Worm (Caenorhabditis elegans) whole organism, L3 larva: Measurements from ENCODE around the gene emc-2.

Source experiments
- R02D3.7 ChIP-seq: fragments of 150-350 bp; optimal IDR thresholded peaks from 2 replicates; lab custom pipeline; 2014; ENCODE audit warnings: missing biosample characterization, missing genetic modification characterization
- ZK546.5 ChIP-seq: sonication (generic microtip); optimal IDR thresholded peaks from 2 replicates; lab custom pipeline; 2017; ENCODE audit warnings: missing biosample characterization, missing genetic modification characterization
- aly-2 ChIP-seq: fragments of 150-350 bp; optimal IDR thresholded peaks from 2 replicates; lab custom pipeline; 2014; ENCODE audit warnings: missing biosample characterization, missing genetic modification characterization
- ama-1 ChIP-seq: fragments of 150-350 bp; optimal IDR thresholded peaks from 2 replicates; lab custom pipeline; 2018
- ceh-16 ChIP-seq: sonication (generic microtip); optimal IDR thresholded peaks from 2 replicates; lab custom pipeline; 2017; ENCODE audit warnings: missing biosample characterization, missing genetic modification characterization
- ceh-28 ChIP-seq: fragments of 150-350 bp; optimal IDR thresholded peaks from 2 replicates; lab custom pipeline; 2014; ENCODE audit warnings: missing biosample characterization, missing genetic modification reagents, missing genetic modification characterization
- ceh-82 ChIP-seq: fragments of 150-350 bp; optimal IDR thresholded peaks from 2 replicates; lab custom pipeline; 2014; ENCODE audit warnings: missing biosample characterization, missing genetic modification characterization
- ceh-9 ChIP-seq: sonication (generic microtip); optimal IDR thresholded peaks from 2 replicates; lab custom pipeline; 2018; ENCODE audit warnings: missing biosample characterization, missing genetic modification characterization
- daf-12 ChIP-seq: fragments of 150-350 bp; optimal IDR thresholded peaks from 2 replicates; lab custom pipeline; 2014; ENCODE audit warnings: missing biosample characterization, missing genetic modification reagents, missing genetic modification characterization
- egl-27 ChIP-seq: sonication (generic microtip); optimal IDR thresholded peaks from 4 replicates; lab custom pipeline; 2017; ENCODE audit warnings: missing biosample characterization, missing genetic modification reagents, missing genetic modification characterization
- egl-5 ChIP-seq: fragments of 150-350 bp; optimal IDR thresholded peaks from 2 replicates; lab custom pipeline; 2017; ENCODE audit warnings: missing biosample characterization, missing genetic modification reagents, missing genetic modification characterization, inconsistent platforms
- elt-1 ChIP-seq: fragments of 150-350 bp; optimal IDR thresholded peaks from 2 replicates; lab custom pipeline; 2014; ENCODE audit warnings: missing biosample characterization, missing genetic modification characterization
- elt-2 ChIP-seq: sonication (generic microtip); optimal IDR thresholded peaks from 2 replicates; lab custom pipeline; 2016; ENCODE audit warnings: missing genetic modification reagents, mild to moderate bottlenecking, missing genetic modification characterization, missing compliant biosample characterization
- elt-3 ChIP-seq, 3 experiments: fragments of 150-350 bp in 1 of 3; sonication (generic microtip) in 2 of 3; optimal IDR thresholded peaks; 2 replicates in 2 of 3; 4 replicates in 1 of 3; lab custom pipeline; 2014 to 2017; ENCODE audit warnings: missing biosample characterization in 3 of 3, missing genetic modification characterization in 3 of 3
- eor-1 ChIP-seq, 2 experiments: fragments of 150-350 bp; optimal IDR thresholded peaks; 2 replicates each; lab custom pipeline; 2014 to 2018; ENCODE audit warnings: missing biosample characterization in 2 of 2, missing genetic modification characterization in 2 of 2
- fkh-10 ChIP-seq: sonication (generic microtip); optimal IDR thresholded peaks from 2 replicates; lab custom pipeline; 2017; ENCODE audit warnings: missing biosample characterization, missing genetic modification reagents, missing genetic modification characterization
- fkh-2 ChIP-seq: fragments of 150-350 bp; optimal IDR thresholded peaks from 2 replicates; lab custom pipeline; 2014; ENCODE audit warnings: missing biosample characterization, missing genetic modification reagents, missing genetic modification characterization
- fos-1 ChIP-seq: fragments of 150-350 bp; optimal IDR thresholded peaks from 2 replicates; lab custom pipeline; 2014; ENCODE audit warnings: missing biosample characterization, missing genetic modification characterization
- hmg-11 ChIP-seq: sonication (generic microtip); optimal IDR thresholded peaks from 2 replicates; lab custom pipeline; 2016; ENCODE audit warnings: missing genetic modification characterization, missing compliant biosample characterization
- jun-1 ChIP-seq: fragments of 150-350 bp; optimal IDR thresholded peaks from 2 replicates; lab custom pipeline; 2014; ENCODE audit warnings: missing biosample characterization, missing genetic modification reagents, missing genetic modification characterization
- lin-15B ChIP-seq: fragments of 150-350 bp; optimal IDR thresholded peaks from 2 replicates; lab custom pipeline; 2014; ENCODE audit warnings: missing biosample characterization, missing genetic modification characterization
- lin-39 ChIP-seq: fragments of 150-350 bp; optimal IDR thresholded peaks from 2 replicates; lab custom pipeline; 2018; ENCODE audit warnings: missing biosample characterization, missing genetic modification reagents, missing genetic modification characterization
- mdl-1 ChIP-seq: fragments of 150-350 bp; optimal IDR thresholded peaks from 2 replicates; lab custom pipeline; 2014; ENCODE audit warnings: missing biosample characterization, missing genetic modification characterization
- mml-1 ChIP-seq: fragments of 150-350 bp; sonication (generic microtip); optimal IDR thresholded peaks from 3 replicates; lab custom pipeline; 2014; ENCODE audit warnings: missing biosample characterization, missing genetic modification characterization
- nfya-1 ChIP-seq: sonication (generic microtip); optimal IDR thresholded peaks from 2 replicates; lab custom pipeline; 2017; ENCODE audit warnings: missing genetic modification characterization, mild to moderate bottlenecking, missing compliant biosample characterization, antibody characterized with exemption, moderate library complexity; ENCODE audit not compliant: insufficient read depth
- nhr-11 ChIP-seq: fragments of 150-350 bp; optimal IDR thresholded peaks from 2 replicates; lab custom pipeline; 2014; ENCODE audit warnings: missing biosample characterization, missing genetic modification characterization
- nhr-12 ChIP-seq: fragments of 150-350 bp; optimal IDR thresholded peaks from 2 replicates; lab custom pipeline; 2014; ENCODE audit warnings: missing biosample characterization, missing genetic modification characterization
- nhr-23 ChIP-seq: fragments of 150-350 bp; optimal IDR thresholded peaks from 2 replicates; lab custom pipeline; 2014; ENCODE audit warnings: missing biosample characterization, missing genetic modification reagents, missing genetic modification characterization
- nhr-237 ChIP-seq: fragments of 150-350 bp; optimal IDR thresholded peaks from 2 replicates; lab custom pipeline; 2014; ENCODE audit warnings: missing biosample characterization, missing genetic modification characterization
- nhr-25 ChIP-seq: sonication (generic microtip); optimal IDR thresholded peaks from 2 replicates; lab custom pipeline; 2017; ENCODE audit warnings: missing biosample characterization, missing genetic modification characterization
- nhr-28 ChIP-seq: fragments of 150-350 bp; optimal IDR thresholded peaks from 2 replicates; lab custom pipeline; 2014; ENCODE audit warnings: missing biosample characterization, missing genetic modification characterization
- nhr-43 ChIP-seq: sonication (generic microtip); optimal IDR thresholded peaks from 2 replicates; lab custom pipeline; 2016; ENCODE audit warnings: mild to moderate bottlenecking, missing genetic modification characterization, missing compliant biosample characterization; ENCODE audit not compliant: poor library complexity, severe bottlenecking
- nhr-67 ChIP-seq: fragments of 150-350 bp; optimal IDR thresholded peaks from 2 replicates; lab custom pipeline; 2014; ENCODE audit warnings: missing biosample characterization, missing genetic modification characterization
- nhr-76 ChIP-seq: fragments of 150-350 bp; sonication (generic microtip); optimal IDR thresholded peaks from 5 replicates; lab custom pipeline; 2014; ENCODE audit warnings: missing biosample characterization, missing genetic modification characterization
- pqm-1 ChIP-seq: fragments of 150-350 bp; optimal IDR thresholded peaks from 2 replicates; lab custom pipeline; 2017; ENCODE audit warnings: missing biosample characterization, missing genetic modification characterization, inconsistent platforms
- sea-2 ChIP-seq: fragments of 150-350 bp; sonication (generic microtip); optimal IDR thresholded peaks from 4 replicates; lab custom pipeline; 2014; ENCODE audit warnings: missing biosample characterization, missing genetic modification reagents, missing genetic modification characterization
- skn-1 ChIP-seq: fragments of 150-350 bp; optimal IDR thresholded peaks from 2 replicates; lab custom pipeline; 2014; ENCODE audit warnings: missing biosample characterization, missing genetic modification characterization
- snpc-4 ChIP-seq: fragments of 150-350 bp; optimal IDR thresholded peaks from 2 replicates; lab custom pipeline; 2014; ENCODE audit warnings: missing biosample characterization, missing genetic modification characterization
- tbx-2 ChIP-seq: sonication (generic microtip); optimal IDR thresholded peaks from 2 replicates; lab custom pipeline; 2016; ENCODE audit warnings: mild to moderate bottlenecking, missing genetic modification characterization, missing compliant biosample characterization
- unc-39 ChIP-seq: sonication (generic microtip); optimal IDR thresholded peaks from 4 replicates; lab custom pipeline; 2017; ENCODE audit warnings: missing biosample characterization, missing genetic modification characterization
- unc-62 ChIP-seq: fragments of 150-350 bp; sonication (generic microtip); optimal IDR thresholded peaks from 4 replicates; lab custom pipeline; 2014; ENCODE audit warnings: missing biosample characterization, missing genetic modification reagents, missing genetic modification characterization
- zag-1 ChIP-seq: fragments of 150-350 bp; optimal IDR thresholded peaks from 2 replicates; lab custom pipeline; 2014; ENCODE audit warnings: missing biosample characterization, missing genetic modification characterization
- ztf-11 ChIP-seq: fragments of 150-350 bp; optimal IDR thresholded peaks from 2 replicates; lab custom pipeline; 2014; ENCODE audit warnings: missing biosample characterization, missing genetic modification characterization
- ztf-4 ChIP-seq: fragments of 150-350 bp; optimal IDR thresholded peaks from 2 replicates; lab custom pipeline; 2014; ENCODE audit warnings: missing biosample characterization, missing genetic modification characterization

emc-2 gene

ce11 chrII:1322283-1323173 lies 16.6 kb upstream of the emc-2 start:
- TF ChIP-seq nhr-43 (no peak), ztf-11 (no peak), tbx-2 (tag; lab: Kevin White, UChicago) (no peak), ZK546.5 (no peak), elt-3 (tag; optimal IDR thresholded peaks at IDR 0.05; lab: Kevin White, UChicago) (no peak), fkh-2 (tag; lab: Kevin White, UChicago) (no peak), nhr-28 (tag; lab: Kevin White, UChicago) (no peak), aly-2 (tag; lab: Kevin White, UChicago) (no peak), ceh-28 (tag; lab: Kevin White, UChicago) (no peak), nhr-11 (tag; lab: Kevin White, UChicago) (no peak)

ce11 chrII:1320987-1321807 lies 15.3 kb upstream of the emc-2 start, which contains the start of gene vig-1:
vig-1 (plus strand) TSS chrII:1321037.
- TF ChIP-seq ceh-28 (tag; lab: Kevin White, UChicago) (no peak), nhr-67 (no peak), nhr-76 (tag; lab: Kevin White, UChicago) (no peak), hmg-11 (tag; lab: Kevin White, UChicago) (no peak), nhr-25 (tag; lab: Kevin White, UChicago) (no peak), nfya-1 (tag; lab: Kevin White, UChicago) (no peak), pqm-1 (tag; lab: Kevin White, UChicago) (no peak), egl-27 (tag; lab: Kevin White, UChicago) (no peak), nhr-12 (tag; lab: Kevin White, UChicago) (no peak)

DNA sequence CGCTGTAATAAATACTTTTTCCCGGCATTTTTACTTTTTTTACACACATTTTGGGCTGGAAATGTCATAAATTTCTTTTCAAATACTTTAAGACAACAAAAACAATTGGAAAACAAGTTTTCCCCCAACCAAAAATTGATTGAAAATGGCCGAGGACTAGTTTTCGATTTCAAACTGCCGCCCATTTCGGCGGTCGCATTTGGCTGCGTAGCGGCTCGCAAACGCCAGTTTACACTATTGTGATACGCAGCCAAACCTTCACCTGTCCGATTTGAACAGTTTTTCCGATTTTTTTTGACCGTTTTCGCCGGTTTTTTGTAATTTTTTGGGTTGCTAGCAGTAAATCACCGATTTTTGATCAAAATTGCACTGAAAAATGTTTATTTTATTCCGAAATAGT lies 14.5 kb upstream of the emc-2 start:
- peak; percentile 85 for TF ChIP-seq ama-1 (lab: Kevin White, UChicago)
- TF ChIP-seq fos-1 (tag; lab: Kevin White, UChicago) = peak; percentile 85
- no peak for TF ChIP-seq nhr-237 (tag; lab: Kevin White, UChicago)
- TF ChIP-seq daf-12 (tag; lab: Kevin White, UChicago) = no peak
- TF ChIP-seq unc-39 = no peak
- peak; percentile 61 for TF ChIP-seq hmg-11 (tag; lab: Kevin White, UChicago)
- TF ChIP-seq jun-1 (tag; lab: Kevin White, UChicago) = peak; percentile 93
- TF ChIP-seq lin-15B = peak; percentile 97
- no peak for TF ChIP-seq eor-1 (tag; optimal IDR thresholded peaks at IDR 0.05; lab: Kevin White, UChicago)
- peak; percentile 83 for TF ChIP-seq ceh-82 (tag; lab: Kevin White, UChicago)
- peak; percentile 77 for TF ChIP-seq fkh-10
- TF ChIP-seq aly-2 (tag; lab: Kevin White, UChicago) = peak; percentile 80
- peak; percentile 85 for TF ChIP-seq ceh-28 (tag; lab: Kevin White, UChicago)
- peak; percentile 89 for TF ChIP-seq R02D3.7
- TF ChIP-seq nhr-11 (tag; lab: Kevin White, UChicago) = peak; percentile 79
- peak; percentile 91 for TF ChIP-seq elt-1 (tag; lab: Kevin White, UChicago)
- peak; percentile 91 for TF ChIP-seq elt-2
- no peak for TF ChIP-seq ztf-11
- TF ChIP-seq nhr-43 = peak; percentile 94
- TF ChIP-seq snpc-4 (tag; lab: Kevin White, UChicago) = peak; percentile 83
- peak; percentile 78 for TF ChIP-seq unc-62 (GFP tag; lab: Kevin White, UChicago)
- peak; percentile 15 for TF ChIP-seq ceh-16 (tag; lab: Kevin White, UChicago)
- peak; percentile 99 for TF ChIP-seq nhr-23
- TF ChIP-seq mml-1 (tag; lab: Kevin White, UChicago) = no peak
- TF ChIP-seq nfya-1 (tag; lab: Kevin White, UChicago) = peak; percentile 96
- TF ChIP-seq sea-2 = no peak
- peak; percentile 99 for TF ChIP-seq nhr-25 (tag; lab: Kevin White, UChicago)
- TF ChIP-seq egl-27 (tag; lab: Kevin White, UChicago) = peak; percentile 66
- TF ChIP-seq egl-5 = peak; percentile 86
- TF ChIP-seq zag-1 = no peak
- TF ChIP-seq tbx-2 (tag; lab: Kevin White, UChicago) = peak; percentile 81
- no peak for TF ChIP-seq ceh-9 (tag; lab: Kevin White, UChicago)
- peak; percentile 95 for TF ChIP-seq lin-39 (tag; lab: Kevin White, UChicago)
- no peak for TF ChIP-seq fkh-2 (tag; lab: Kevin White, UChicago)
- TF ChIP-seq skn-1 (tag; lab: Kevin White, UChicago) = peak; percentile 84
- TF ChIP-seq ztf-4 (tag; lab: Kevin White, UChicago) = peak; percentile 23
- TF ChIP-seq nhr-67 = no peak
- no peak for TF ChIP-seq nhr-76 (tag; lab: Kevin White, UChicago)
- TF ChIP-seq mdl-1 (tag; lab: Kevin White, UChicago) = no peak
- peak; percentile 98 for TF ChIP-seq ZK546.5
- peak in 2 of 3 experiments; percentile 32 to 93 for TF ChIP-seq elt-3 (tag; optimal IDR thresholded peaks at IDR 0.05; lab: Kevin White, UChicago)
